Worm (Caenorhabditis elegans): ENCODE measurements around the gene Y44A6D.6.

The Y44A6D.6 gene

ce11 chrV:20845524-20846208, 38.5 kb downstream of the Y44A6D.6 start, which contains the start of the genes F31D4.2 and fkb-6 (continued):
- no peak for TF ChIP-seq him-1 (tag; optimal IDR thresholded peaks at IDR 0.05)
- peak; percentile 66 for TF ChIP-seq dox-1 (GFP tag; IDR thresholded peaks at IDR 0.05)
- TF ChIP-seq ama-1 (optimal IDR thresholded peaks at IDR 0.05): no peak
- no peak for TF ChIP-seq ama-1 (GFP tag; optimal IDR thresholded peaks at IDR 0.05)
- TF ChIP-seq Y95B8A.8 (GFP tag; IDR thresholded peaks at IDR 0.05): no peak
- no peak for TF ChIP-seq B0019.2 (GFP tag; conservative IDR thresholded peaks at IDR 0.05)
- TF ChIP-seq zfh-2 (GFP tag; conservative IDR thresholded peaks at IDR 0.05): no peak
- TF ChIP-seq madf-10 (tag; optimal IDR thresholded peaks at IDR 0.05): peak; percentile 6
- TF ChIP-seq F49E8.2 (tag; optimal IDR thresholded peaks at IDR 0.05; ENCODE audit: insufficient read depth): no peak
- TF ChIP-seq lin-40 (tag; optimal IDR thresholded peaks at IDR 0.05): peak; percentile 57
- TF ChIP-seq F22D6.2 (tag; optimal IDR thresholded peaks at IDR 0.05): no peak
- no peak for TF ChIP-seq fkh-3 (tag; optimal IDR thresholded peaks at IDR 0.05)
- no peak for TF ChIP-seq egl-44 (GFP tag; IDR thresholded peaks at IDR 0.05)
- TF ChIP-seq K12H6.12 (tag; optimal IDR thresholded peaks at IDR 0.05): peak; percentile 35
- TF ChIP-seq Y67H2A.10 (GFP tag; conservative IDR thresholded peaks at IDR 0.05): no peak
- TF ChIP-seq F52B5.7 (tag; optimal IDR thresholded peaks at IDR 0.05): no peak
- TF ChIP-seq aptf-2 (GFP tag; conservative IDR thresholded peaks at IDR 0.05): no peak
- peak; percentile 62 for TF ChIP-seq K11D2.4 (GFP tag; IDR thresholded peaks at IDR 0.05)
- TF ChIP-seq somi-1 (GFP tag; optimal IDR thresholded peaks at IDR 0.05): no peak
- TF ChIP-seq zim-3 (tag; optimal IDR thresholded peaks at IDR 0.05): no peak
- no peak for TF ChIP-seq ceh-79 (tag; optimal IDR thresholded peaks at IDR 0.05)
- TF ChIP-seq hsf-1 (GFP tag; IDR thresholded peaks at IDR 0.05): peak; percentile 97
- no peak for TF ChIP-seq nhr-80 (tag; optimal IDR thresholded peaks at IDR 0.05)
- no peak for TF ChIP-seq nfya-2 (GFP tag; IDR thresholded peaks at IDR 0.05)
- 0 out of 2 replicates have a peak, but pooled peaks have one; percentile 4 for TF ChIP-seq egrh-3 (GFP tag; IDR thresholded peaks at IDR 0.05)
- peak; percentile 66; the same call in 1 of the 2 replicates for TF ChIP-seq pbrm-1 (GFP tag; IDR thresholded peaks at IDR 0.05)
- TF ChIP-seq ZK185.1 (tag; optimal IDR thresholded peaks at IDR 0.05; ENCODE audit: poor library complexity, severe bottlenecking): peak; percentile 45
- TF ChIP-seq let-526 (GFP tag; IDR thresholded peaks at IDR 0.05): no peak
- TF ChIP-seq atf-7 (tag; optimal IDR thresholded peaks at IDR 0.05): no peak
- 0 out of 2 replicates have a peak, but pooled peaks have one; percentile 25 for TF ChIP-seq madf-3 (GFP tag; IDR thresholded peaks at IDR 0.05)
- TF ChIP-seq lir-1 (GFP tag; conservative IDR thresholded peaks at IDR 0.05): 0 out of 2 replicates have a peak, but pooled peaks have one; percentile 6
- peak; percentile 17 for TF ChIP-seq F23B12.7 (tag; optimal IDR thresholded peaks at IDR 0.05; ENCODE audit: insufficient read depth)
- TF ChIP-seq unc-62 (GFP tag; optimal IDR thresholded peaks at IDR 0.05): no peak
- peak in 1 of 3 experiments; percentile 64 for TF ChIP-seq lin-35 (GFP tag; optimal IDR thresholded peaks at IDR 0.05)
- TF ChIP-seq madf-8 (GFP tag; conservative IDR thresholded peaks at IDR 0.05): peak; percentile 14; the same call in 1 of the 2 replicates
- no peak for TF ChIP-seq chd-7 (tag; optimal IDR thresholded peaks at IDR 0.05)
- no peak for TF ChIP-seq ztf-26 (tag; optimal IDR thresholded peaks at IDR 0.05)
- TF ChIP-seq ceh-100 (GFP tag; IDR thresholded peaks at IDR 0.05): peak; percentile 50; the same call in 1 of the 2 replicates
- TF ChIP-seq hmg-20 (GFP tag; IDR thresholded peaks at IDR 0.05): no peak; the same call in 1 of the 2 replicates
- TF ChIP-seq unc-130 (GFP tag; optimal IDR thresholded peaks at IDR 0.05): no peak
- no peak for TF ChIP-seq sdz-38 (tag; optimal IDR thresholded peaks at IDR 0.05)
- no peak for TF ChIP-seq hlh-12 (tag; optimal IDR thresholded peaks at IDR 0.05)
- TF ChIP-seq lin-54 (GFP tag; optimal IDR thresholded peaks at IDR 0.05): peak; percentile 61
- no peak for TF ChIP-seq sea-2 (GFP tag; IDR thresholded peaks at IDR 0.05)
- no peak for TF ChIP-seq sptf-2 (GFP tag; optimal IDR thresholded peaks at IDR 0.05)
- TF ChIP-seq nfya-1 (tag; optimal IDR thresholded peaks at IDR 0.05; ENCODE audit: borderline replicate concordance, insufficient read depth): no peak
- no peak for TF ChIP-seq let-607 (tag; optimal IDR thresholded peaks at IDR 0.05)
- no peak for TF ChIP-seq cebp-2 (GFP tag; IDR thresholded peaks at IDR 0.05)

Measured in whole organism, young adult.